Worm (Caenorhabditis elegans) whole organism, L1 larva: ENCODE results near the gene C09G12.17.

Source experiments
- Y116A8C.19 ChIP-seq: sonication (generic microtip); optimal IDR thresholded peaks from 2 replicates; lab custom pipeline; 2016; ENCODE audit warnings: missing compliant biosample characterization, missing genetic modification characterization, borderline replicate concordance
- ama-1 ChIP-seq: fragments of 150-350 bp; optimal IDR thresholded peaks from 2 replicates; lab custom pipeline; 2014
- dpl-1 ChIP-seq, 3 experiments: fragments of 150-350 bp in 2 of 3; sonication (generic microtip) in 1 of 3; optimal IDR thresholded peaks; 2 replicates each; lab custom pipeline; 2014 to 2017; ENCODE audit warnings: missing biosample characterization in 3 of 3, missing genetic modification characterization in 3 of 3, missing genetic modification reagents in 3 of 3
- dsc-1 ChIP-seq: sonication (generic microtip); optimal IDR thresholded peaks from 2 replicates; lab custom pipeline; 2016; ENCODE audit warnings: mild to moderate bottlenecking, missing genetic modification characterization, missing compliant biosample characterization
- efl-1 ChIP-seq, 4 experiments: fragments of 150-350 bp; optimal IDR thresholded peaks in 3 of 4; peaks in 1 of 4; 1 replicate in 1 of 4; 2 replicates in 3 of 4; lab custom pipeline; 2014; ENCODE audit warnings: missing biosample characterization in 2 of 4, missing genetic modification characterization in 2 of 4, missing genetic modification reagents in 2 of 4
- fkh-10 ChIP-seq: sonication (generic microtip); optimal IDR thresholded peaks from 2 replicates; lab custom pipeline; 2017; ENCODE audit warnings: missing biosample characterization, missing genetic modification reagents, missing genetic modification characterization
- fkh-4 ChIP-seq: sonication (generic microtip); optimal IDR thresholded peaks from 2 replicates; lab custom pipeline; 2016; ENCODE audit warnings: missing compliant biosample characterization, missing genetic modification characterization, borderline replicate concordance
- fkh-8 ChIP-seq: sonication (generic microtip); optimal IDR thresholded peaks from 2 replicates; lab custom pipeline; 2016; ENCODE audit warnings: mild to moderate bottlenecking, missing genetic modification characterization, missing compliant biosample characterization
- fos-1 ChIP-seq: fragments of 150-350 bp; optimal IDR thresholded peaks from 2 replicates; lab custom pipeline; 2014; ENCODE audit warnings: missing biosample characterization, missing genetic modification characterization
- hlh-17 ChIP-seq: fragments of 200-800 bp; sonication (Bioruptor generic); optimal IDR thresholded peaks from 2 replicates; lab custom pipeline; 2018; ENCODE audit warnings: missing genetic modification characterization, mild to moderate bottlenecking, missing compliant biosample characterization, moderate library complexity, borderline replicate concordance
- isw-1 ChIP-seq: fragments of 200-800 bp; sonication (Bioruptor generic); IDR thresholded peaks from 2 replicates; pipeline ENCODE4 v1.3.6; 2022; ENCODE audit warnings: missing genetic modification characterization, missing compliant biosample characterization
- jun-1 ChIP-seq: fragments of 150-350 bp; optimal IDR thresholded peaks from 2 replicates; lab custom pipeline; 2014; ENCODE audit warnings: missing biosample characterization, missing genetic modification reagents, missing genetic modification characterization
- lin-14 ChIP-seq: fragments of 200-800 bp; sonication (Bioruptor generic); optimal IDR thresholded peaks from 2 replicates; lab custom pipeline; 2018; ENCODE audit warnings: mild to moderate bottlenecking, missing genetic modification characterization, moderate library complexity, missing compliant biosample characterization
- lin-35 ChIP-seq, 2 experiments: fragments of 150-350 bp; optimal IDR thresholded peaks; 2 replicates each; lab custom pipeline; 2014; ENCODE audit warnings: missing biosample characterization in 2 of 2, missing genetic modification characterization in 2 of 2, missing genetic modification reagents in 2 of 2
- lir-3 ChIP-seq: sonication (generic microtip); optimal IDR thresholded peaks from 2 replicates; lab custom pipeline; 2016; ENCODE audit warnings: mild to moderate bottlenecking, missing genetic modification characterization, moderate library complexity, missing compliant biosample characterization; ENCODE audit not compliant: poor library complexity
- mab-9 ChIP-seq: fragments of 200-800 bp; sonication (Bioruptor generic); IDR thresholded peaks from 2 replicates; pipeline ENCODE4 v1.3.6; 2022; ENCODE audit warnings: missing genetic modification reagents, missing genetic modification characterization, missing compliant biosample characterization
- mdl-1 ChIP-seq, 2 experiments: fragments of 150-350 bp; optimal IDR thresholded peaks; 2 replicates each; lab custom pipeline; 2014 to 2017; ENCODE audit warnings: missing biosample characterization in 2 of 2, missing genetic modification characterization in 2 of 2, inconsistent platforms in 1 of 2
- nhr-12 ChIP-seq: sonication (generic microtip); optimal IDR thresholded peaks from 2 replicates; lab custom pipeline; 2017; ENCODE audit warnings: missing biosample characterization, missing genetic modification characterization
- nhr-19 ChIP-seq: fragments of 200-800 bp; sonication (Bioruptor generic); conservative IDR thresholded peaks from 2 replicates; pipeline ENCODE4 v1.3.6; 2022; ENCODE audit warnings: missing genetic modification characterization, missing compliant biosample characterization
- nhr-20 ChIP-seq: sonication (generic microtip); optimal IDR thresholded peaks from 2 replicates; lab custom pipeline; 2016; ENCODE audit warnings: mild to moderate bottlenecking, missing genetic modification characterization, missing compliant biosample characterization
- nhr-28 ChIP-seq: fragments of 150-350 bp; optimal IDR thresholded peaks from 2 replicates; lab custom pipeline; 2014; ENCODE audit warnings: missing biosample characterization, missing genetic modification characterization
- nhr-71 ChIP-seq: sonication (generic microtip); optimal IDR thresholded peaks from 2 replicates; lab custom pipeline; 2016; ENCODE audit warnings: mild to moderate bottlenecking, missing genetic modification characterization, moderate library complexity, missing compliant biosample characterization
- nhr-77 ChIP-seq: fragments of 150-350 bp; optimal IDR thresholded peaks from 2 replicates; lab custom pipeline; 2014; ENCODE audit warnings: missing biosample characterization, missing genetic modification characterization
- nhr-84 ChIP-seq: sonication (generic microtip); optimal IDR thresholded peaks from 2 replicates; lab custom pipeline; 2017; ENCODE audit warnings: missing biosample characterization, missing genetic modification characterization
- nhr-90 ChIP-seq: sonication (generic microtip); optimal IDR thresholded peaks from 2 replicates; lab custom pipeline; 2016; ENCODE audit warnings: mild to moderate bottlenecking, missing genetic modification characterization, missing compliant biosample characterization; ENCODE audit not compliant: poor library complexity
- pax-3 ChIP-seq: fragments of 200-800 bp; sonication (Bioruptor generic); optimal IDR thresholded peaks from 2 replicates; lab custom pipeline; 2018; ENCODE audit warnings: mild to moderate bottlenecking, missing genetic modification characterization, moderate library complexity, missing compliant biosample characterization
- skn-1 ChIP-seq: fragments of 150-350 bp; optimal IDR thresholded peaks from 2 replicates; lab custom pipeline; 2014; ENCODE audit warnings: missing biosample characterization, missing genetic modification characterization
- snu-23 ChIP-seq: sonication (generic microtip); optimal IDR thresholded peaks from 2 replicates; lab custom pipeline; 2016; ENCODE audit warnings: missing genetic modification characterization, missing compliant biosample characterization
- sup-37 ChIP-seq: fragments of 200-800 bp; sonication (Bioruptor generic); optimal IDR thresholded peaks from 2 replicates; lab custom pipeline; 2018; ENCODE audit warnings: mild to moderate bottlenecking, missing genetic modification characterization, missing compliant biosample characterization
- swsn-7 ChIP-seq: sonication (generic microtip); optimal IDR thresholded peaks from 2 replicates; lab custom pipeline; 2016; ENCODE audit warnings: missing genetic modification characterization, missing compliant biosample characterization
- tbx-2 ChIP-seq: sonication (generic microtip); optimal IDR thresholded peaks from 2 replicates; lab custom pipeline; 2016; ENCODE audit warnings: missing genetic modification characterization, missing compliant biosample characterization
- tlp-1 ChIP-seq: fragments of 150-350 bp; optimal IDR thresholded peaks from 2 replicates; lab custom pipeline; 2014; ENCODE audit warnings: missing biosample characterization, missing genetic modification characterization
- unc-62 ChIP-seq: fragments of 150-350 bp; optimal IDR thresholded peaks from 2 replicates; lab custom pipeline; 2014; ENCODE audit warnings: missing biosample characterization, missing genetic modification reagents, missing genetic modification characterization
- xbp-1 ChIP-seq: sonication (generic microtip); optimal IDR thresholded peaks from 2 replicates; lab custom pipeline; 2016; ENCODE audit warnings: missing genetic modification characterization, missing compliant biosample characterization
- zip-4 ChIP-seq: fragments of 200-800 bp; sonication (Bioruptor generic); optimal IDR thresholded peaks from 2 replicates; lab custom pipeline; 2018; ENCODE audit warnings: mild to moderate bottlenecking, missing genetic modification characterization, moderate library complexity, missing compliant biosample characterization

The C09G12.17 gene

DNA sequence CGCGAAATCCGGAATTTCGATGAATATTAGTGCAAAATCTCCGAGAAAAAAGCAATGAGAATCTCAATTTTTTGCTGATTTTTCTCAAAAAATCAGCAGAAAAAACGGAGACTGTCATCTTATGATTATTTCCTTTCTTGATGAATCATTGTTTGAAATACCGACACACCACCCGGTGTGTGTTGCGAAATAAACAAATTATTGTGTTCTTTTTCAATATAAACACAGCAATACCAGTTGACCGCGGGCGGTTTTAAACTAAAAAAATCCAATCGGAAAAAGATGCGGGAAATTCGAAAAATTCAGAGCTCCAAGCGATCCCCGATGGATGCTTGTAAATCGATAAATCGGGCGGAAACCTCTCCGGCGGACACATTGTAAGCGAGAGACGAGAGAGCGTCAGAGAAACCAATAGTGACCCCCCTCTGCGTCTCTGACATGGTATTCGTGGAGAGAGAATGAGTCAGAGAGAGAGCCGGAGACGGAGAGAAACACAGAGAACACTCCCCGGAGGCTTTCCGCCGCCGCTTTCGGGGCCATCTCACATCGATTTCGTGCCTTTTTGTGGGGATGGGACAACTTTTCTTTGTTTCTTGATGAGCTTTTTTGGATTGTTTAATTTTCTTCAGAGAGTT, 19.3 kb upstream of the C09G12.17 start (continued):
- no peak for TF ChIP-seq fkh-4 (tag; lab: Kevin White, UChicago)
- TF ChIP-seq nhr-20: peak; percentile 42
- TF ChIP-seq tlp-1 (tag; lab: Kevin White, UChicago): no peak
- peak; percentile 66 for TF ChIP-seq nhr-71 (tag; lab: Kevin White, UChicago)
- peak; percentile 40 for TF ChIP-seq fos-1 (tag; lab: Kevin White, UChicago)
- peak; percentile 28 for TF ChIP-seq xbp-1 (tag; lab: Kevin White, UChicago)
- peak; percentile 63 for TF ChIP-seq swsn-7 (tag; lab: Kevin White, UChicago)
- TF ChIP-seq nhr-19: peak; percentile 71
- peak; percentile 11 to 50 (median 32) for TF ChIP-seq dpl-1 (GFP tag; optimal IDR thresholded peaks at IDR 0.05; lab: Kevin White, UChicago)
- TF ChIP-seq dsc-1 (tag; lab: Kevin White, UChicago): peak; percentile 40
- peak; percentile 35 for TF ChIP-seq nhr-77 (tag; lab: Kevin White, UChicago)
- peak; percentile 50 for TF ChIP-seq zip-4 (GFP tag; lab: Kevin White, UChicago)
- peak; percentile 90 for TF ChIP-seq skn-1 (tag; lab: Kevin White, UChicago)
- TF ChIP-seq isw-1 (GFP tag; lab: Robert Waterston, UW): peak; percentile 18
- TF ChIP-seq nhr-90: no peak
- TF ChIP-seq lin-14: peak; percentile 87
- TF ChIP-seq hlh-17: no peak
- peak; percentile 58 for TF ChIP-seq jun-1 (tag; lab: Kevin White, UChicago)
- no peak for TF ChIP-seq nhr-12 (tag; lab: Kevin White, UChicago)
- peak; percentile 37 for TF ChIP-seq fkh-8
- peak; percentile 72 for TF ChIP-seq snu-23
- peak; percentile 61 to 71 for TF ChIP-seq efl-1 (optimal IDR thresholded peaks at IDR 0.05; lab: Kevin White, UChicago)
- peak; percentile 49 to 96 for TF ChIP-seq efl-1 (GFP tag; optimal IDR thresholded peaks at IDR 0.05 in 1 of 2; lab: Kevin White, UChicago)

ce11 chrIV:3514467-3514866, 18.2 kb upstream of the C09G12.17 start, which contains the start of gene tsg-101:
TSS of gene tsg-101 (minus strand) at chrIV:3514567.
- no peak for TF ChIP-seq nhr-84 (tag; lab: Kevin White, UChicago)
- TF ChIP-seq pax-3 (tag; lab: Kevin White, UChicago): no peak
- TF ChIP-seq nhr-20: no peak
- TF ChIP-seq Y116A8C.19 (tag; lab: Kevin White, UChicago): no peak
- TF ChIP-seq nhr-77 (tag; lab: Kevin White, UChicago): no peak
- TF ChIP-seq sup-37 (GFP tag; lab: Kevin White, UChicago): no peak
- TF ChIP-seq lir-3 (tag; lab: Kevin White, UChicago): no peak
- TF ChIP-seq lin-35 (GFP tag; optimal IDR thresholded peaks at IDR 0.05; lab: Kevin White, UChicago): no peak
- TF ChIP-seq nhr-12 (tag; lab: Kevin White, UChicago): no peak
- no peak for TF ChIP-seq ama-1 (lab: Kevin White, UChicago)
- no peak for TF ChIP-seq mdl-1 (tag; optimal IDR thresholded peaks at IDR 0.05; lab: Kevin White, UChicago)
- TF ChIP-seq mab-9 (GFP tag; lab: Robert Waterston, UW): no peak
- TF ChIP-seq tbx-2 (tag; lab: Kevin White, UChicago): no peak
- no peak for TF ChIP-seq lin-14
- TF ChIP-seq unc-62 (GFP tag; lab: Kevin White, UChicago): no peak
- no peak for TF ChIP-seq xbp-1 (tag; lab: Kevin White, UChicago)

DNA sequence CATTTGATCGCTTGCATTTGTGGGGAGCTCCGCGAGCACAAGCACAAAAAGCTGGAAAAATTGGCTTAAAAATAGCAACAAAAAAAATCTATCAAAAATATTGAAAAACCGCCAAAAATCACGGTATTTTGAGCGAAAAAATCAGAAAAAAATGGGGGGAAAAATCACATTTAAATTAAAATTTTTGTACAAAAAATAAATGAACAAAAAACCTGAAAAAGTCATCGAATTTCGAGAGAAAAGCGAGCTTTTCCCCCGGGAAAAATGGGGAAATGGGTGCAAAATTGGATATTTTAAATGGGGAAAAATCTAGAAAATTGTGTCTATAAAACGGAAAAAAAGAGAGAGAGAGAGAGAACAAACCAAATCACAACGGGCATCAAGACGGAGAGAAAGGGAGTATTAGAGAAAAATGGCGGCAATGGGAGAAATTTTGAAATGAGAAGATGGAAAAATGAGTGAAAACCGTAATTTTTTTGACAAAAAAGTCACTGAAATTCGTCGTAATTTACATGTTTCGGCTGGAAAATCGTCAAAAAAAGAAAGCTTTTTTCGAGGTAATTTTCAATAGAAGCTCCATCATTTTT, 13.3 kb upstream of the C09G12.17 start, which contains the start of gene ced-10:
Gene ced-10 (minus strand): TSS at position 51 of the 587 bp plus-strand sequence.
- TF ChIP-seq nhr-28 (tag; lab: Kevin White, UChicago): no peak
- TF ChIP-seq fkh-10 (GFP tag; lab: Kevin White, UChicago): no peak
- peak in 1 of 2 experiments; percentile 3 for TF ChIP-seq efl-1 (optimal IDR thresholded peaks at IDR 0.05; lab: Kevin White, UChicago)
- peak; percentile 21 to 93 for TF ChIP-seq efl-1 (GFP tag; optimal IDR thresholded peaks at IDR 0.05 in 1 of 2; lab: Kevin White, UChicago)
- no peak for TF ChIP-seq sup-37 (GFP tag; lab: Kevin White, UChicago)
- peak in 2 of 3 experiments; percentile 1 to 10 for TF ChIP-seq dpl-1 (GFP tag; optimal IDR thresholded peaks at IDR 0.05; lab: Kevin White, UChicago)
